Fruit fly (Drosophila melanogaster) whole organism, embryonic: Measurements from ENCODE around the gene obst-B.
A peak's percentile ranks its signal among the peaks of the same experiment; 100 is the strongest.

Experiments
- Blimp-1 ChIP-seq: fragments of 200-800 bp; sonication (Bioruptor generic); optimal IDR thresholded peaks from 3 replicates; lab custom pipeline; 2018; ENCODE audit warnings: missing biosample characterization, missing genetic modification characterization, mild to moderate bottlenecking, moderate library complexity, missing genetic modification reagents
- BtbVII ChIP-seq: fragments of 200-800 bp; sonication (Bioruptor generic); optimal IDR thresholded peaks from 3 replicates; lab custom pipeline; 2017; ENCODE audit warnings: missing biosample characterization, mild to moderate bottlenecking, missing genetic modification characterization
- Bteb2 ChIP-seq: fragments of 200-800 bp; sonication (Bioruptor generic); optimal IDR thresholded peaks from 2 replicates; lab custom pipeline; 2016; ENCODE audit warnings: missing biosample characterization, missing genetic modification characterization
- CG11093 ChIP-seq: fragments of 200-800 bp; sonication (Bioruptor generic); IDR thresholded peaks from 3 replicates; pipeline ENCODE4 v1.3.6; 2022; ENCODE audit warnings: missing biosample characterization, missing genetic modification characterization
- CG13123 ChIP-seq: fragments of 200-800 bp; sonication (Bioruptor generic); optimal IDR thresholded peaks from 2 replicates; lab custom pipeline; 2016; ENCODE audit warnings: missing biosample characterization, missing genetic modification characterization
- CG13894 ChIP-seq: fragments of 200-800 bp; sonication (Bioruptor generic); optimal IDR thresholded peaks from 3 replicates; lab custom pipeline; 2018; ENCODE audit warnings: missing biosample characterization, mild to moderate bottlenecking, missing genetic modification characterization, moderate library complexity
- CG18599 ChIP-seq: fragments of 200-800 bp; sonication (Bioruptor generic); optimal IDR thresholded peaks from 3 replicates; lab custom pipeline; 2017; ENCODE audit warnings: missing biosample characterization, missing genetic modification characterization, mild to moderate bottlenecking, moderate library complexity, missing genetic modification reagents
- CG2116 ChIP-seq: fragments of 200-800 bp; sonication (Bioruptor generic); optimal IDR thresholded peaks from 3 replicates; lab custom pipeline; 2018; ENCODE audit warnings: missing biosample characterization, mild to moderate bottlenecking, missing genetic modification characterization
- CG30431 ChIP-seq: fragments of 200-800 bp; sonication (Bioruptor generic); optimal IDR thresholded peaks from 2 replicates; lab custom pipeline; 2017; ENCODE audit warnings: missing biosample characterization, missing genetic modification characterization
- CG3281 ChIP-seq: fragments of 200-800 bp; sonication (Bioruptor generic); optimal IDR thresholded peaks from 3 replicates; lab custom pipeline; 2017; ENCODE audit warnings: missing biosample characterization, mild to moderate bottlenecking, missing genetic modification characterization
- CG3838 ChIP-seq: fragments of 200-800 bp; sonication (Bioruptor generic); optimal IDR thresholded peaks from 3 replicates; lab custom pipeline; 2016; ENCODE audit warnings: missing biosample characterization, missing genetic modification characterization
- CG4328 ChIP-seq: fragments of 200-800 bp; sonication (Bioruptor generic); optimal IDR thresholded peaks from 3 replicates; lab custom pipeline; 2017; ENCODE audit warnings: missing biosample characterization, missing genetic modification reagents, missing genetic modification characterization
- CG7271 ChIP-seq: fragments of 200-800 bp; sonication (Bioruptor generic); optimal IDR thresholded peaks from 2 replicates; lab custom pipeline; 2018; ENCODE audit warnings: missing biosample characterization, mild to moderate bottlenecking, missing genetic modification characterization, moderate library complexity
- CG8359 ChIP-seq: fragments of 200-800 bp; sonication (Bioruptor generic); optimal IDR thresholded peaks from 2 replicates; lab custom pipeline; 2017; ENCODE audit warnings: missing biosample characterization, mild to moderate bottlenecking, missing genetic modification characterization, borderline replicate concordance
- D ChIP-seq, 2 experiments: fragments of 200-800 bp in 1 of 2; fragments of >200 bp in 1 of 2; sonication (Bioruptor generic) in 1 of 2; optimal IDR thresholded peaks; 2 replicates in 1 of 2; 3 replicates in 1 of 2; lab custom pipeline; 2017; ENCODE audit warnings: mild to moderate bottlenecking in 1 of 2, missing biosample characterization in 1 of 2, missing genetic modification characterization in 1 of 2, missing genetic modification reagents in 1 of 2
- Dip3 ChIP-seq: fragments of 200-800 bp; sonication (Bioruptor generic); optimal IDR thresholded peaks from 3 replicates; lab custom pipeline; 2016; ENCODE audit warnings: missing biosample characterization, missing genetic modification characterization
- Dref ChIP-seq: fragments of 200-800 bp; sonication (Bioruptor generic); IDR thresholded peaks from 2 replicates; pipeline ENCODE4 v1.3.6; 2022; ENCODE audit warnings: missing biosample characterization, missing genetic modification characterization
- E2f1 ChIP-seq: fragments of 200-800 bp; sonication (Bioruptor generic); IDR thresholded peaks from 2 replicates; pipeline ENCODE4 v1.3.6; 2022; ENCODE audit warnings: missing biosample characterization, missing genetic modification characterization
- Fer1 ChIP-seq: fragments of 200-800 bp; sonication (Bioruptor generic); optimal IDR thresholded peaks from 2 replicates; lab custom pipeline; 2017; ENCODE audit warnings: missing biosample characterization, mild to moderate bottlenecking, missing genetic modification characterization
- Fer2 ChIP-seq: fragments of 200-800 bp; sonication (Bioruptor generic); optimal IDR thresholded peaks from 2 replicates; lab custom pipeline; 2018; ENCODE audit warnings: missing biosample characterization, mild to moderate bottlenecking, missing genetic modification characterization, moderate library complexity
- GATAe ChIP-seq: fragments of 200-800 bp; sonication (Bioruptor generic); conservative IDR thresholded peaks from 2 replicates; pipeline ENCODE4 v1.3.6; 2022; ENCODE audit warnings: missing biosample characterization, missing genetic modification characterization
- HmgD ChIP-seq: fragments of 200-800 bp; sonication (Bioruptor generic); optimal IDR thresholded peaks from 3 replicates; lab custom pipeline; 2016; ENCODE audit warnings: missing biosample characterization, missing genetic modification characterization
- Max ChIP-seq: fragments of 200-800 bp; sonication (Bioruptor generic); optimal IDR thresholded peaks from 2 replicates; lab custom pipeline; 2016; ENCODE audit warnings: missing biosample characterization, mild to moderate bottlenecking, missing genetic modification characterization
- Mrtf ChIP-seq: fragments of 200-800 bp; sonication (Bioruptor generic); IDR thresholded peaks from 3 replicates; pipeline ENCODE4 v1.3.6; 2022; ENCODE audit warnings: missing biosample characterization, missing genetic modification characterization
- Oli ChIP-seq: fragments of 200-800 bp; sonication (Bioruptor generic); optimal IDR thresholded peaks from 2 replicates; lab custom pipeline; 2018; ENCODE audit warnings: missing biosample characterization, mild to moderate bottlenecking, missing genetic modification characterization, moderate library complexity
- Sry-δ ChIP-seq: fragments of 200-800 bp; sonication (Bioruptor generic); optimal IDR thresholded peaks from 2 replicates; lab custom pipeline; 2016; ENCODE audit warnings: missing biosample characterization, missing genetic modification characterization
- Stat92E ChIP-seq, 3 experiments: fragments of >200 bp in 2 of 3; fragments of 200-800 bp in 1 of 3; sonication (Bioruptor generic) in 1 of 3; optimal IDR thresholded peaks; 2 replicates each; lab custom pipeline; 2017 to 2019; ENCODE audit warnings: missing biosample characterization in 3 of 3, missing genetic modification characterization in 3 of 3, mild to moderate bottlenecking in 1 of 3, moderate library complexity in 1 of 3
- Trl ChIP-seq, 3 experiments: fragments of >200 bp in 2 of 3; fragments of 200-800 bp in 1 of 3; sonication (Bioruptor generic) in 1 of 3; optimal IDR thresholded peaks; 2 replicates in 1 of 3; 3 replicates in 2 of 3; lab custom pipeline; 2016 to 2017; ENCODE audit warnings: missing biosample characterization in 1 of 3, missing genetic modification characterization in 1 of 3
- ab ChIP-seq: fragments of 200-800 bp; sonication (Bioruptor generic); optimal IDR thresholded peaks from 2 replicates; lab custom pipeline; 2016; ENCODE audit warnings: missing biosample characterization, missing genetic modification characterization
- bcd ChIP-seq: fragments of 200-800 bp; sonication (Bioruptor generic); optimal IDR thresholded peaks from 2 replicates; lab custom pipeline; 2017; ENCODE audit warnings: missing biosample characterization, mild to moderate bottlenecking, missing genetic modification characterization
- cas ChIP-seq: fragments of 200-800 bp; sonication (Bioruptor generic); IDR thresholded peaks from 2 replicates; pipeline ENCODE4 v1.3.6; 2022; ENCODE audit warnings: missing biosample characterization, missing genetic modification characterization
- dmrt99B ChIP-seq: fragments of 200-800 bp; sonication (Bioruptor generic); optimal IDR thresholded peaks from 2 replicates; lab custom pipeline; 2018; ENCODE audit warnings: missing biosample characterization, mild to moderate bottlenecking, missing genetic modification characterization, moderate library complexity
- dysf ChIP-seq: fragments of 200-800 bp; sonication (Bioruptor generic); IDR thresholded peaks from 3 replicates; pipeline ENCODE4 v1.3.6; 2022; ENCODE audit warnings: missing biosample characterization, missing genetic modification characterization
- emc ChIP-seq: fragments of 200-800 bp; sonication (Bioruptor generic); optimal IDR thresholded peaks from 2 replicates; lab custom pipeline; 2016; ENCODE audit warnings: missing biosample characterization, missing genetic modification characterization
- fd96Cb ChIP-seq: fragments of 200-800 bp; sonication (Bioruptor generic); optimal IDR thresholded peaks from 2 replicates; lab custom pipeline; 2018; ENCODE audit warnings: missing biosample characterization, mild to moderate bottlenecking, missing genetic modification characterization, moderate library complexity
- gem ChIP-seq: fragments of 200-800 bp; sonication (Bioruptor generic); optimal IDR thresholded peaks from 2 replicates; lab custom pipeline; 2019; ENCODE audit warnings: missing biosample characterization, mild to moderate bottlenecking, missing genetic modification characterization, moderate library complexity
- gro ChIP-seq: fragments of 200-800 bp; sonication (Bioruptor generic); optimal IDR thresholded peaks from 2 replicates; lab custom pipeline; 2016; ENCODE audit warnings: missing biosample characterization, missing genetic modification characterization
- mam ChIP-seq: fragments of 200-800 bp; sonication (Bioruptor generic); optimal IDR thresholded peaks from 3 replicates; lab custom pipeline; 2016; ENCODE audit warnings: missing biosample characterization, missing genetic modification characterization
- nau ChIP-seq: fragments of 200-800 bp; sonication (Bioruptor generic); optimal IDR thresholded peaks from 3 replicates; lab custom pipeline; 2017; ENCODE audit warnings: missing biosample characterization, mild to moderate bottlenecking, missing genetic modification characterization, missing genetic modification reagents
- nerfin-1 ChIP-seq: fragments of 200-800 bp; sonication (Bioruptor generic); optimal IDR thresholded peaks from 3 replicates; lab custom pipeline; 2019; ENCODE audit warnings: missing biosample characterization, mild to moderate bottlenecking, missing genetic modification characterization, moderate library complexity
- pb ChIP-seq: fragments of 200-800 bp; sonication (Bioruptor generic); optimal IDR thresholded peaks from 3 replicates; lab custom pipeline; 2016; ENCODE audit warnings: missing biosample characterization, missing genetic modification characterization
- sc ChIP-seq, 3 experiments: fragments of >200 bp in 2 of 3; fragments of 200-800 bp in 1 of 3; sonication (Bioruptor generic) in 1 of 3; optimal IDR thresholded peaks; 2 replicates in 2 of 3; 3 replicates in 1 of 3; lab custom pipeline; 2017; ENCODE audit warnings: mild to moderate bottlenecking in 1 of 3, missing biosample characterization in 1 of 3, missing genetic modification characterization in 1 of 3, missing genetic modification reagents in 1 of 3
- sens ChIP-seq: fragments of 200-800 bp; sonication (Bioruptor generic); peaks from one replicate; lab custom pipeline; 2016; ENCODE audit warnings: missing biosample characterization, missing genetic modification characterization
- shn ChIP-seq: fragments of 200-800 bp; sonication (Bioruptor generic); optimal IDR thresholded peaks from 3 replicates; lab custom pipeline; 2016; ENCODE audit warnings: missing biosample characterization, missing genetic modification characterization

obst-B gene

dm6 chr2L:10057236-10057635, 24.7 kb downstream of the obst-B start (continued):
- TF ChIP-seq HmgD (GFP tag; lab: Kevin White, UChicago) = no peak
- no peak for TF ChIP-seq Fer1 (GFP tag; lab: Kevin White, UChicago)
- TF ChIP-seq CG13894 (tag; lab: Kevin White, UChicago) = no peak
- peak; percentile 63 for TF ChIP-seq bcd (GFP tag; lab: Kevin White, UChicago)
- peak; percentile 51 for TF ChIP-seq Max (GFP tag; lab: Kevin White, UChicago)
- no peak for TF ChIP-seq CG7271 (tag; lab: Kevin White, UChicago)
- TF ChIP-seq CG13123 = peak; percentile 32
- no peak for TF ChIP-seq Stat92E (GFP tag; optimal IDR thresholded peaks at IDR 0.05; lab: Kevin White, UChicago)
- no peak for TF ChIP-seq Trl (optimal IDR thresholded peaks at IDR 0.05; lab: Kevin White, UChicago)
- peak; percentile 79 for TF ChIP-seq Trl (GFP tag; optimal IDR thresholded peaks at IDR 0.05; lab: Kevin White, UChicago)
- TF ChIP-seq sc (optimal IDR thresholded peaks at IDR 0.05; lab: Kevin White, UChicago) = no peak
- peak; percentile 55 for TF ChIP-seq sc (GFP tag; optimal IDR thresholded peaks at IDR 0.05; lab: Kevin White, UChicago)
- TF ChIP-seq Sry-δ (GFP tag; lab: Kevin White, UChicago) = no peak
- TF ChIP-seq Mrtf (GFP tag; lab: Robert Waterston, UW) = peak; percentile 71
- peak; percentile 18 for TF ChIP-seq pb (GFP tag; lab: Kevin White, UChicago)
- TF ChIP-seq CG11093 = peak; percentile 80
- TF ChIP-seq Blimp-1 (GFP tag; lab: Kevin White, UChicago) = peak; percentile 66
- TF ChIP-seq nerfin-1 (tag; lab: Kevin White, UChicago) = no peak
- TF ChIP-seq ab (GFP tag; lab: Kevin White, UChicago) = no peak
- TF ChIP-seq Oli (tag; lab: Kevin White, UChicago) = peak; percentile 73
- TF ChIP-seq shn = peak; percentile 65
- peak; percentile 42 for TF ChIP-seq CG8359 (GFP tag; lab: Kevin White, UChicago)
- TF ChIP-seq E2f1 = peak; percentile 77
- peak; percentile 87 for TF ChIP-seq fd96Cb (tag; lab: Kevin White, UChicago)
- no peak for TF ChIP-seq CG3838 (GFP tag; lab: Kevin White, UChicago)
- no peak for TF ChIP-seq CG4328 (GFP tag; lab: Kevin White, UChicago)
- no peak for TF ChIP-seq emc (GFP tag; lab: Kevin White, UChicago)
- no peak for TF ChIP-seq cas
- no peak for TF ChIP-seq Fer2 (tag; lab: Kevin White, UChicago)
- TF ChIP-seq CG3281 = no peak
- peak; percentile 28 for TF ChIP-seq CG18599 (GFP tag; lab: Kevin White, UChicago)
- TF ChIP-seq dmrt99B (tag; lab: Kevin White, UChicago) = peak; percentile 79
- TF ChIP-seq gro (GFP tag; lab: Kevin White, UChicago) = no peak
- TF ChIP-seq Bteb2 (GFP tag; lab: Kevin White, UChicago) = peak; percentile 6
- no peak for TF ChIP-seq CG2116 (GFP tag; lab: Kevin White, UChicago)
- peak; percentile 72 for TF ChIP-seq nau (GFP tag; lab: Kevin White, UChicago)
- TF ChIP-seq dysf = peak; percentile 80
- peak; percentile 27 for TF ChIP-seq Dip3 (GFP tag; lab: Kevin White, UChicago)
- TF ChIP-seq gem (tag; lab: Kevin White, UChicago) = peak; percentile 79
- peak; percentile 96 for TF ChIP-seq sens (GFP tag; lab: Kevin White, UChicago)
- TF ChIP-seq Dref (GFP tag; lab: Robert Waterston, UW) = no peak
- peak; percentile 58 for TF ChIP-seq mam (GFP tag; lab: Kevin White, UChicago)
- no peak for TF ChIP-seq BtbVII (GFP tag; lab: Kevin White, UChicago)
- TF ChIP-seq D (optimal IDR thresholded peaks at IDR 0.05; lab: Kevin White, UChicago) = no peak
- TF ChIP-seq D (GFP tag; optimal IDR thresholded peaks at IDR 0.05; lab: Kevin White, UChicago) = peak; percentile 69
- peak; percentile 85 for TF ChIP-seq CG30431
- no peak for TF ChIP-seq GATAe (GFP tag; lab: Robert Waterston, UW)
